Worm (Caenorhabditis elegans) whole organism, late embryonic: ENCODE results near the gene cpna-5.

ENCODE experiments used
- Y22D7AL.16 ChIP-seq: sonication (generic microtip); optimal IDR thresholded peaks from 2 replicates; lab custom pipeline; 2016; ENCODE audit warnings: missing genetic modification characterization, missing compliant biosample characterization
- ceh-14 ChIP-seq: sonication (generic microtip); optimal IDR thresholded peaks from 2 replicates; lab custom pipeline; 2016; ENCODE audit warnings: missing genotype, missing genetic modification characterization, missing compliant biosample characterization
- ceh-2 ChIP-seq: sonication (generic microtip); optimal IDR thresholded peaks from 2 replicates; lab custom pipeline; 2016; ENCODE audit warnings: missing genotype, missing genetic modification characterization, missing compliant biosample characterization
- elt-2 ChIP-seq: sonication (generic microtip); optimal IDR thresholded peaks from 2 replicates; lab custom pipeline; 2016; ENCODE audit warnings: missing genetic modification reagents, missing genetic modification characterization, missing compliant biosample characterization
- fkh-6 ChIP-seq: sonication (generic microtip); optimal IDR thresholded peaks from 2 replicates; lab custom pipeline; 2016; ENCODE audit warnings: missing genetic modification characterization, missing compliant biosample characterization
- mec-3 ChIP-seq: sonication (generic microtip); optimal IDR thresholded peaks from 2 replicates; lab custom pipeline; 2016; ENCODE audit warnings: borderline replicate concordance, missing genetic modification characterization, missing compliant biosample characterization
- pha-4 ChIP-seq: fragments of 150-350 bp; optimal IDR thresholded peaks from 2 replicates; lab custom pipeline; 2018; ENCODE audit warnings: missing biosample characterization, missing genetic modification reagents, missing genetic modification characterization

DNA sequence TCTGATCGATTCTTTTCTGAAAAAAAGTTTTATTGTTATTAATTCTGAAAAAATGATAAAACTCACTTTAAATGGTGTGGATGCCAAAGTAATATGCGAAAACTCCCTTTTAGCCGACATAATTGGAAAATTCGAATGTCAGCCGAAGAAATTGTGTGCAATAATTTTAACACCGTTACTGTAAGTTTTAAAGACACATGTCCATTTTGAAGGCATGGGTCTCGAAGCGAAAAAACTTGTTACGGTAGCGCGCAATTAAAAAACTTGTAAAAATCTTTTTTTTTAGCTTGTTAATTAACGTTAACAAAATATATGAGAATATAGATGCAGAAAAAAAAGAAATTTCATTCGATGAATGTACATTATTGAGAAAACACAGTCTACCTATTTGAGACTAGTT, 28.0 kb downstream of the cpna-5 start, which contains the start of gene pid-1:
- TF ChIP-seq mec-3 (tag; lab: Kevin White, UChicago) (no peak), pha-4 (tag; lab: Kevin White, UChicago) (no peak), Y22D7AL.16 (tag; lab: Kevin White, UChicago) (no peak), elt-2 (tag; lab: Kevin White, UChicago) (no peak), ceh-14 (tag; lab: Kevin White, UChicago) (no peak), ceh-2 (tag; lab: Kevin White, UChicago) (no peak), fkh-6 (tag; lab: Kevin White, UChicago) (no peak)
